Fruit fly (Drosophila melanogaster): ENCODE data around the gene CG9098.
A peak's percentile ranks its signal among the peaks of the same experiment; 100 is the strongest.

Gene CG9098

dm6 chr2L:6019352-6020131 is 7.4 kb upstream of the CG9098 start, which contains the start of gene H2.0 (continued):
- TF ChIP-seq HLH3B (GFP tag; IDR thresholded peaks at IDR 0.05), result no peak
- no peak for TF ChIP-seq CG10565 (GFP tag; optimal IDR thresholded peaks at IDR 0.05)
- TF ChIP-seq Atf-2 (GFP tag; optimal IDR thresholded peaks at IDR 0.05), result peak; percentile 25
- no peak for TF ChIP-seq al (GFP tag; IDR thresholded peaks at IDR 0.05)
- TF ChIP-seq CG15479 (GFP tag; optimal IDR thresholded peaks at IDR 0.05), result no peak
- TF ChIP-seq CG12744 (GFP tag; optimal IDR thresholded peaks at IDR 0.05), result no peak
- no peak for TF ChIP-seq Mrtf (GFP tag; IDR thresholded peaks at IDR 0.05)
- no peak for TF ChIP-seq Oaz (GFP tag; IDR thresholded peaks at IDR 0.05)
- no peak for TF ChIP-seq Mad (GFP tag; optimal IDR thresholded peaks at IDR 0.05)
- TF ChIP-seq Dll (GFP tag; IDR thresholded peaks at IDR 0.05; ENCODE audit: partially characterized antibody), result no peak
- no peak for TF ChIP-seq CG9437 (GFP tag; optimal IDR thresholded peaks at IDR 0.05)
- TF ChIP-seq onecut (GFP tag; IDR thresholded peaks at IDR 0.05), result no peak
- no peak for TF ChIP-seq hbn (GFP tag; IDR thresholded peaks at IDR 0.05; ENCODE audit: partially characterized antibody)
- no peak for TF ChIP-seq pum (GFP tag; optimal IDR thresholded peaks at IDR 0.05)
- TF ChIP-seq gro (GFP tag; optimal IDR thresholded peaks at IDR 0.05), result no peak
- no peak for TF ChIP-seq CG4360 (GFP tag; IDR thresholded peaks at IDR 0.05)
- no peak for TF ChIP-seq klu (GFP tag; IDR thresholded peaks at IDR 0.05)
- TF ChIP-seq CG4404 (GFP tag; IDR thresholded peaks at IDR 0.05), result peak; percentile 60
- TF ChIP-seq gcm2 (GFP tag; optimal IDR thresholded peaks at IDR 0.05), result no peak
- no peak for TF ChIP-seq CG6254 (GFP tag; optimal IDR thresholded peaks at IDR 0.05)
- no peak for TF ChIP-seq CG2129 (GFP tag; IDR thresholded peaks at IDR 0.05; ENCODE audit: partially characterized antibody)
- TF ChIP-seq unc-4 (GFP tag; IDR thresholded peaks at IDR 0.05; ENCODE audit: partially characterized antibody), result no peak
- no peak for TF ChIP-seq Side (GFP tag; optimal IDR thresholded peaks at IDR 0.05)
- no peak for TF ChIP-seq btn (GFP tag; optimal IDR thresholded peaks at IDR 0.05)
- peak; percentile 46 for TF ChIP-seq Oli (tag; optimal IDR thresholded peaks at IDR 0.05)
- TF ChIP-seq CG11456 (GFP tag; IDR thresholded peaks at IDR 0.05), result 0 out of 3 replicates have a peak, but pooled peaks have one; percentile 34
- TF ChIP-seq HLHmδ (GFP tag; optimal IDR thresholded peaks at IDR 0.05), result peak; percentile 79
- no peak for TF ChIP-seq CG12299 (tag; optimal IDR thresholded peaks at IDR 0.05)
- no peak for TF ChIP-seq CG10366 (GFP tag; IDR thresholded peaks at IDR 0.05)
- 0 out of 2 replicates have a peak, but pooled peaks have one; percentile 26 for TF ChIP-seq ara (GFP tag; IDR thresholded peaks at IDR 0.05)
- peak; percentile 68 for TF ChIP-seq dmrt11E (tag; optimal IDR thresholded peaks at IDR 0.05)
- no peak for TF ChIP-seq chm (GFP tag; IDR thresholded peaks at IDR 0.05)
- TF ChIP-seq CG14667 (GFP tag; IDR thresholded peaks at IDR 0.05), result no peak
- no peak for TF ChIP-seq CG5953 (GFP tag; IDR thresholded peaks at IDR 0.05)
- TF ChIP-seq CG7786 (GFP tag; optimal IDR thresholded peaks at IDR 0.05), result no peak
- peak; percentile 34 for TF ChIP-seq CG12769 (tag; optimal IDR thresholded peaks at IDR 0.05)
- no peak for TF ChIP-seq cas (GFP tag; IDR thresholded peaks at IDR 0.05)
- TF ChIP-seq Rfx (GFP tag; IDR thresholded peaks at IDR 0.05), result 0 out of 2 replicates have a peak, but pooled peaks have one; percentile 11
- TF ChIP-seq ato (GFP tag; IDR thresholded peaks at IDR 0.05; ENCODE audit: partially characterized antibody), result no peak
- TF ChIP-seq vvl (GFP tag; IDR thresholded peaks at IDR 0.05), result no peak; the same call in 1 of the 2 replicates
- TF ChIP-seq Neu2 (GFP tag; optimal IDR thresholded peaks at IDR 0.05; ENCODE audit: borderline replicate concordance), result no peak
- no peak for TF ChIP-seq CkIIα-i1 (GFP tag; IDR thresholded peaks at IDR 0.05)
- TF ChIP-seq maf-S (GFP tag; optimal IDR thresholded peaks at IDR 0.05), result no peak
- no peak for TF ChIP-seq Six4 (GFP tag; optimal IDR thresholded peaks at IDR 0.05)
- TF ChIP-seq zen (tag; optimal IDR thresholded peaks at IDR 0.05), result peak; percentile 20

Data from whole organism, embryonic.